Worm (Caenorhabditis elegans): ENCODE results near the gene F08F3.10.

Gene F08F3.10

DNA sequence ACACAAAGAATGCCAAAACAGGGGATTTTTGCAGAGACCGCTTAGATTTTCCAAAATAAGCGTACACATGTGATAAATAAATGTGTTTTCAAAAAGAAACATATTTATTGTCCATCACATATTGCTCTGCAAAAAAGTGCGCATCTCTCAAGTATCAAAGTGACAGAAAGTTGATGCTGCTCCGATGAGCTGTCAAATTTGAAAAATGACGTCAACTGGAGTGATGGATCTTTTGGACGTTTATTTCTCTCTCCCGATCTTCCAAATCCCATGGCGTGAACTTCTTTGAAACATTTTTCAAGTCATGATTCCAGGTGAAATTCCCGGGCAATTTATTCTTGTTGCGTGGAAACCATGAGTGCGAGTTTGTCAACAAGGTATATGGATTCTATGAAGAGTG, 4.2 kb upstream of the F08F3.10 start:
- TF ChIP-seq unc-130 (GFP tag; optimal IDR thresholded peaks at IDR 0.05) (no peak), unc-62 (GFP tag; optimal IDR thresholded peaks at IDR 0.05 in 1 of 2) (peak in 1 of 2 experiments; percentile 99), unc-62 (tag; optimal IDR thresholded peaks at IDR 0.05) (no peak), ceh-20 (GFP tag; IDR thresholded peaks at IDR 0.05) (peak; percentile 64; the same call in 1 of the 2 replicates)

ce11 chrV:5410679-5411078, 2.5 kb upstream of the F08F3.10 start, which contains the start of gene F08F3.4:
Gene F08F3.4, plus strand, starts transcription at chrV:5410955.
- TF ChIP-seq zag-1 (tag; optimal IDR thresholded peaks at IDR 0.05), result no peak
- no peak for TF ChIP-seq F44E2.7 (GFP tag; IDR thresholded peaks at IDR 0.05)
- no peak for TF ChIP-seq unc-62 (GFP tag; optimal IDR thresholded peaks at IDR 0.05 in 1 of 2)
- no peak for TF ChIP-seq unc-62 (tag; optimal IDR thresholded peaks at IDR 0.05)
- TF ChIP-seq unc-130 (GFP tag; optimal IDR thresholded peaks at IDR 0.05), result no peak
- 0 out of 2 replicates have a peak, but pooled peaks have one; percentile 26 for TF ChIP-seq ctbp-1 (GFP tag; IDR thresholded peaks at IDR 0.05)
- TF ChIP-seq T26A8.4 (GFP tag; IDR thresholded peaks at IDR 0.05), result no peak
- no peak for TF ChIP-seq php-3 (GFP tag; IDR thresholded peaks at IDR 0.05)
- no peak for TF ChIP-seq attf-4 (tag; optimal IDR thresholded peaks at IDR 0.05)
- TF ChIP-seq D1046.2 (GFP tag; IDR thresholded peaks at IDR 0.05), result no peak
- no peak for TF ChIP-seq lin-39 (tag; optimal IDR thresholded peaks at IDR 0.05)
- no peak for TF ChIP-seq zip-2 (tag; optimal IDR thresholded peaks at IDR 0.05)
- peak; percentile 28; the same call in 1 of the 2 replicates for TF ChIP-seq tra-1 (GFP tag; IDR thresholded peaks at IDR 0.05)
- no peak for TF ChIP-seq cey-2 (tag; optimal IDR thresholded peaks at IDR 0.05; ENCODE audit: borderline replicate concordance, insufficient read depth)
- TF ChIP-seq gei-8 (GFP tag; optimal IDR thresholded peaks at IDR 0.05), result peak; percentile 55
- no peak for TF ChIP-seq egl-43 (GFP tag; IDR thresholded peaks at IDR 0.05)
- no peak for TF ChIP-seq ama-1 (optimal IDR thresholded peaks at IDR 0.05)
- TF ChIP-seq zfp-3 (GFP tag; conservative IDR thresholded peaks at IDR 0.05), result no peak
- peak; percentile 67 for TF ChIP-seq dmd-6 (GFP tag; IDR thresholded peaks at IDR 0.05)
- TF ChIP-seq mep-1 (tag; optimal IDR thresholded peaks at IDR 0.05), result no peak
- TF ChIP-seq nhr-76 (tag; optimal IDR thresholded peaks at IDR 0.05), result no peak
- TF ChIP-seq Y5F2A.4 (GFP tag; optimal IDR thresholded peaks at IDR 0.05), result no peak
- no peak for TF ChIP-seq fos-1 (tag; optimal IDR thresholded peaks at IDR 0.05)
- no peak for TF ChIP-seq ceh-44 (GFP tag; IDR thresholded peaks at IDR 0.05)
- no peak for TF ChIP-seq dmd-8 (GFP tag; IDR thresholded peaks at IDR 0.05)
- TF ChIP-seq nhr-28 (tag; optimal IDR thresholded peaks at IDR 0.05), result peak; percentile 30
- no peak for TF ChIP-seq nhr-77 (tag; optimal IDR thresholded peaks at IDR 0.05)
- peak in 1 of 2 experiments; percentile 43 for TF ChIP-seq mdl-1 (tag; optimal IDR thresholded peaks at IDR 0.05)
- TF ChIP-seq lim-7 (GFP tag; IDR thresholded peaks at IDR 0.05), result no peak
- TF ChIP-seq hif-1 (tag; optimal IDR thresholded peaks at IDR 0.05), result no peak
- TF ChIP-seq lin-15B (tag; optimal IDR thresholded peaks at IDR 0.05), result no peak
- no peak for TF ChIP-seq F10B5.3 (tag; optimal IDR thresholded peaks at IDR 0.05)
- no peak for TF ChIP-seq nhr-42 (GFP tag; IDR thresholded peaks at IDR 0.05)
- 0 out of 2 replicates have a peak, but pooled peaks have one; percentile 26 for TF ChIP-seq lin-1 (GFP tag; IDR thresholded peaks at IDR 0.05)
- TF ChIP-seq nhr-48 (tag; optimal IDR thresholded peaks at IDR 0.05), result peak; percentile 80
- TF ChIP-seq aha-1 (tag), result no peak
- TF ChIP-seq Y75B8A.6 (GFP tag; IDR thresholded peaks at IDR 0.05), result no peak
- TF ChIP-seq dve-1 (tag; optimal IDR thresholded peaks at IDR 0.05; ENCODE audit: insufficient read depth), result no peak
- TF ChIP-seq tag-97 (GFP tag; IDR thresholded peaks at IDR 0.05), result no peak
- no peak for TF ChIP-seq madf-9 (GFP tag; conservative IDR thresholded peaks at IDR 0.05)
- TF ChIP-seq hlh-11 (tag; optimal IDR thresholded peaks at IDR 0.05), result peak; percentile 80
- TF ChIP-seq mxl-3 (GFP tag; optimal IDR thresholded peaks at IDR 0.05), result peak; percentile 96
- TF ChIP-seq ceh-20 (GFP tag; IDR thresholded peaks at IDR 0.05), result 0 out of 2 replicates have a peak, but pooled peaks have one; percentile 38
- TF ChIP-seq nhr-11 (tag; optimal IDR thresholded peaks at IDR 0.05), result no peak
- no peak for TF ChIP-seq R02D3.7 (tag; optimal IDR thresholded peaks at IDR 0.05)
- TF ChIP-seq T20F7.1 (GFP tag; optimal IDR thresholded peaks at IDR 0.05), result no peak
- no peak for TF ChIP-seq aly-2 (tag; optimal IDR thresholded peaks at IDR 0.05)
- no peak for TF ChIP-seq F26F4.8 (GFP tag; conservative IDR thresholded peaks at IDR 0.05)
- TF ChIP-seq nhr-237 (tag; optimal IDR thresholded peaks at IDR 0.05), result no peak
- no peak for TF ChIP-seq arid-1 (GFP tag; conservative IDR thresholded peaks at IDR 0.05)

Measured in whole organism, L4 larva.